Fruit fly (Drosophila melanogaster): Measurements from ENCODE around the gene CG3337.
A peak's percentile ranks its signal among the peaks of the same experiment; 100 is the strongest.

CG3337 gene

DNA sequence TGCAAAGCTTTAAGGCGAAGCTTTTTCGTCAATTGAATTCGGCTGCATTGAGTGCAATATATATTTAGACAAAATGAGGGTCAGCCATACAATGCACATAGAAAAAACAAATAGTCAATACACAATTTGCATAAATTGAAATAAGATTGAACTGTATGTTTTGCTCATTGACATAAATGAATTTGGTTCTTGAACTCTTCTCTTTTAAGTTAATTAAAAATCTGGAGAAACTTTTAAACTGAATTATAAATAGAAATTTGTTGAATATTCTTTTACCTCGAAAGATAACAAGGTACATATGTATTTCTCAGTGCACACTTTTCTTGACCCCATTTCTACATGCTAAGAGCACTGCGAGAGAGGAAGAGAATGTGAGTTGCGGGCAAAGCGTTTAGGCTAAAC is 17.1 kb downstream of the CG3337 start (continued):
- TF ChIP-seq Blimp-1 (GFP tag; optimal IDR thresholded peaks at IDR 0.05), result no peak
- TF ChIP-seq CG10669 (GFP tag; optimal IDR thresholded peaks at IDR 0.05), result no peak
- TF ChIP-seq Hr38 (GFP tag; optimal IDR thresholded peaks at IDR 0.05), result no peak
- peak; percentile 7 for TF ChIP-seq dac (GFP tag; optimal IDR thresholded peaks at IDR 0.05)
- TF ChIP-seq Ets96B (tag; optimal IDR thresholded peaks at IDR 0.05), result no peak
- no peak for TF ChIP-seq Hr39 (GFP tag; optimal IDR thresholded peaks at IDR 0.05)
- peak; percentile 64 for TF ChIP-seq Gug (GFP tag; IDR thresholded peaks at IDR 0.05)
- no peak for TF ChIP-seq acj6 (GFP tag; optimal IDR thresholded peaks at IDR 0.05)
- TF ChIP-seq CG16779 (tag; optimal IDR thresholded peaks at IDR 0.05), result no peak
- TF ChIP-seq Eip78C (GFP tag), result peak; percentile 64
- TF ChIP-seq CG3032 (tag; optimal IDR thresholded peaks at IDR 0.05), result no peak
- TF ChIP-seq Eip75B (GFP tag; optimal IDR thresholded peaks at IDR 0.05), result no peak
- no peak for TF ChIP-seq vri (GFP tag; optimal IDR thresholded peaks at IDR 0.05)
- peak; percentile 37; the same call in 2 of the 3 replicates for TF ChIP-seq CG6163 (GFP tag; IDR thresholded peaks at IDR 0.05)
- TF ChIP-seq salr (GFP tag; optimal IDR thresholded peaks at IDR 0.05), result peak in 1 of 2 experiments; percentile 78
- no peak for TF ChIP-seq ss (GFP tag; optimal IDR thresholded peaks at IDR 0.05)
- TF ChIP-seq CG7368 (GFP tag; optimal IDR thresholded peaks at IDR 0.05), result no peak
- TF ChIP-seq Ets21C (GFP tag; optimal IDR thresholded peaks at IDR 0.05), result no peak
- TF ChIP-seq CG9139 (GFP tag; optimal IDR thresholded peaks at IDR 0.05), result no peak
- TF ChIP-seq spab (GFP tag; optimal IDR thresholded peaks at IDR 0.05), result no peak

- TF ChIP-seq cyc (GFP tag; optimal IDR thresholded peaks at IDR 0.05), result peak; percentile 15
- peak; percentile 44 for TF ChIP-seq CG31627 (GFP tag; optimal IDR thresholded peaks at IDR 0.05)
- TF ChIP-seq CG1621 (tag; optimal IDR thresholded peaks at IDR 0.05), result peak; percentile 70
- TF ChIP-seq CG10669 (GFP tag; optimal IDR thresholded peaks at IDR 0.05), result peak; percentile 68
- TF ChIP-seq CG6854 (GFP tag; optimal IDR thresholded peaks at IDR 0.05), result peak; percentile 10
- no peak for TF ChIP-seq fd85E (GFP tag; optimal IDR thresholded peaks at IDR 0.05)
- peak; percentile 47 for TF ChIP-seq CG8319 (GFP tag; optimal IDR thresholded peaks at IDR 0.05)
- TF ChIP-seq Sox14 (GFP tag; optimal IDR thresholded peaks at IDR 0.05), result peak; percentile 87
- TF ChIP-seq svp (GFP tag), result peak; percentile 83
- TF ChIP-seq CG3919 (GFP tag; optimal IDR thresholded peaks at IDR 0.05), result peak; percentile 82
- TF ChIP-seq Hr39 (GFP tag; optimal IDR thresholded peaks at IDR 0.05), result peak; percentile 32
- TF ChIP-seq net (GFP tag; optimal IDR thresholded peaks at IDR 0.05), result peak; percentile 81
- peak; percentile 61 for TF ChIP-seq lz (GFP tag; optimal IDR thresholded peaks at IDR 0.05)
- TF ChIP-seq fkh (GFP tag; optimal IDR thresholded peaks at IDR 0.05), result no peak
- peak; percentile 70 for TF ChIP-seq topi (GFP tag; optimal IDR thresholded peaks at IDR 0.05)
- TF ChIP-seq CG4318 (GFP tag; optimal IDR thresholded peaks at IDR 0.05), result peak; percentile 84
- TF ChIP-seq CG9139 (GFP tag; optimal IDR thresholded peaks at IDR 0.05), result no peak
- TF ChIP-seq CG6276 (GFP tag; optimal IDR thresholded peaks at IDR 0.05), result peak; percentile 93
- peak; percentile 91 for TF ChIP-seq eg (GFP tag; IDR thresholded peaks at IDR 0.05)
- peak; percentile 64 for TF ChIP-seq fd59A (GFP tag; optimal IDR thresholded peaks at IDR 0.05)
- peak; percentile 66 for TF ChIP-seq CG7368 (GFP tag; optimal IDR thresholded peaks at IDR 0.05)
- no peak for TF ChIP-seq Blimp-1 (GFP tag; optimal IDR thresholded peaks at IDR 0.05)
- peak; percentile 93 for TF ChIP-seq Hr4 (GFP tag; optimal IDR thresholded peaks at IDR 0.05)
- TF ChIP-seq CG15336 (GFP tag; IDR thresholded peaks at IDR 0.05), result peak; percentile 89
- peak; percentile 54 for TF ChIP-seq Met (GFP tag; optimal IDR thresholded peaks at IDR 0.05)
- TF ChIP-seq acj6 (GFP tag; optimal IDR thresholded peaks at IDR 0.05), result peak; percentile 72
- TF ChIP-seq Sox102F (GFP tag; optimal IDR thresholded peaks at IDR 0.05), result peak; percentile 65
- peak; percentile 69 for TF ChIP-seq spab (GFP tag; optimal IDR thresholded peaks at IDR 0.05)
- peak; percentile 82 for TF ChIP-seq dac (GFP tag; optimal IDR thresholded peaks at IDR 0.05)
- peak; percentile 42 to 69 for TF ChIP-seq salr (GFP tag; optimal IDR thresholded peaks at IDR 0.05)
- peak; percentile 12 for TF ChIP-seq vri (GFP tag; optimal IDR thresholded peaks at IDR 0.05)
- TF ChIP-seq CG11762 (GFP tag; optimal IDR thresholded peaks at IDR 0.05; ENCODE audit: insufficient read depth), result peak; percentile 68
- TF ChIP-seq Sox15 (GFP tag; optimal IDR thresholded peaks at IDR 0.05), result peak; percentile 44
- TF ChIP-seq CG16779 (tag; optimal IDR thresholded peaks at IDR 0.05), result peak; percentile 64
- TF ChIP-seq CG6808 (GFP tag; optimal IDR thresholded peaks at IDR 0.05), result peak; percentile 66
- TF ChIP-seq Lpt (GFP tag; optimal IDR thresholded peaks at IDR 0.05), result peak; percentile 84
- peak; percentile 85 for TF ChIP-seq CG6163 (GFP tag; IDR thresholded peaks at IDR 0.05)
- peak; percentile 72 for TF ChIP-seq CG6792 (GFP tag; optimal IDR thresholded peaks at IDR 0.05)
- TF ChIP-seq pdm3 (GFP tag; optimal IDR thresholded peaks at IDR 0.05), result peak; percentile 80
- TF ChIP-seq CG32006 (GFP tag; optimal IDR thresholded peaks at IDR 0.05), result peak; percentile 94
Observed at dm6 chr3R:21205680-21206326, 17.6 kb downstream of the CG3337 start.
